Fruit fly (Drosophila melanogaster): ENCODE data around the gene CG8065.

- no peak for TF ChIP-seq CTCF (optimal IDR thresholded peaks at IDR 0.05)
- no peak for TF ChIP-seq CG8478 (optimal IDR thresholded peaks at IDR 0.05)
Observed at dm6 chr3L:10244606-10245005, 29.1 kb downstream of the CG8065 start, which contains the start of gene Or67c.
